Worm (Caenorhabditis elegans): ENCODE data around the gene clec-265.
A peak's percentile ranks its signal among the peaks of the same experiment; 100 is the strongest.

Gene clec-265

ce11 chrX:3040021-3040420, 8.4 kb downstream of the clec-265 start:
- TF ChIP-seq nhr-77 (tag; optimal IDR thresholded peaks at IDR 0.05) (no peak), elt-2 (tag; optimal IDR thresholded peaks at IDR 0.05) (no peak), elt-1 (tag; optimal IDR thresholded peaks at IDR 0.05) (no peak), aly-2 (tag; optimal IDR thresholded peaks at IDR 0.05) (no peak)

ce11 chrX:3040609-3041008, 9.0 kb downstream of the clec-265 start:
- TF ChIP-seq nhr-23 (tag; optimal IDR thresholded peaks at IDR 0.05) (no peak), daf-12 (tag; optimal IDR thresholded peaks at IDR 0.05) (no peak), nhr-237 (tag; optimal IDR thresholded peaks at IDR 0.05) (no peak), aly-2 (tag; optimal IDR thresholded peaks at IDR 0.05) (no peak), nfya-1 (tag; optimal IDR thresholded peaks at IDR 0.05; ENCODE audit: insufficient read depth) (peak; percentile 6), R02D3.7 (tag; optimal IDR thresholded peaks at IDR 0.05) (no peak), lin-39 (tag; optimal IDR thresholded peaks at IDR 0.05) (peak; percentile 64)

DNA sequence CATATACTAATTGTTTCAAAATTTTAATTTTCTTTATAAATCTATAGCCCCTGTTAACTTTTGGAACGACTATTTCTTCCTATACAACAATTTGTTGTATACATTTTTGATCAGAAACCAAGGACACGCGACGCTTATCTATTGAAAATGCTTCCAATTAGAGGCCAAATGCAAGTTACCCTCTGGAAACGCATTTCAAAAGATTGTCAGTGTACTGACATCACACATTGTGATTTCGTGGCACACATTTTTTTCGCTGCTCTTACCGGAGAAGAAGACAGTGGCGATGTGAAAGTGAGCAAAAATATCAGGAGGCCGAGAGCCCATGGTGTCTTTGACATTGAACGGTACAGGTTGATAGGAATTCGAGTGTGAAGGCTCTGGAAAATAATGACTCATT, 13.9 kb downstream of the clec-265 start, which contains the start of gene cnnm-3:
cnnm-3 (minus strand) TSS at position 382 of the 400 bp plus-strand sequence.
- TF ChIP-seq hmg-11 (tag; optimal IDR thresholded peaks at IDR 0.05) (no peak), nhr-28 (tag; optimal IDR thresholded peaks at IDR 0.05) (no peak), jun-1 (tag; optimal IDR thresholded peaks at IDR 0.05) (no peak), nhr-77 (tag; optimal IDR thresholded peaks at IDR 0.05) (no peak)

DNA sequence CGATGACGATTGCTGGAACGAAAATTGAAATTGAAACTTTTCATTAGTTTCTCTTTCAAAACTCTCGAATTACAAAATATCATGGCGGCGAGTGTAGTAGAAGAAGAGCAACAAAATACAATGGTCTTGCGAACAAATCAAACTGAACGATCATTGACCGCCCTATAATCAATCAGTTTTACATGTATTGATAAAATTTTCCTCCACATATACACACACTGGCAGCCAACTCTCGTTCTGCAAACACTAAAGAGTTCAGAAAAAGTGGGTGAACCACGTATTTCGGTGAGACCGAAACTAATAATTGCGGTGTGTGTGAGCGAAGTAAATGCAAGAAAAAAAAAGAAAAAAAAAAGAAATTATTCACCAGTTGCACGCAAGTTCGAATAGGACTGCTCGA, 15.6 kb downstream of the clec-265 start:
- TF ChIP-seq R02D3.7 (tag; optimal IDR thresholded peaks at IDR 0.05), result no peak
- no peak for TF ChIP-seq hmg-11 (tag; optimal IDR thresholded peaks at IDR 0.05)
- TF ChIP-seq lin-39 (tag; optimal IDR thresholded peaks at IDR 0.05), result no peak
- TF ChIP-seq nhr-12 (tag; optimal IDR thresholded peaks at IDR 0.05), result no peak
- TF ChIP-seq ceh-28 (tag; optimal IDR thresholded peaks at IDR 0.05), result no peak
- TF ChIP-seq egl-27 (tag; optimal IDR thresholded peaks at IDR 0.05), result no peak
- TF ChIP-seq elt-2 (tag; optimal IDR thresholded peaks at IDR 0.05), result peak; percentile 36
- TF ChIP-seq pqm-1 (tag; optimal IDR thresholded peaks at IDR 0.05), result peak; percentile 34

- TF ChIP-seq elt-1 (tag; optimal IDR thresholded peaks at IDR 0.05) (peak; percentile 3), fos-1 (tag; optimal IDR thresholded peaks at IDR 0.05) (no peak)
Observed at ce11 chrX:3048696-3049095, 17.1 kb downstream of the clec-265 start.

DNA sequence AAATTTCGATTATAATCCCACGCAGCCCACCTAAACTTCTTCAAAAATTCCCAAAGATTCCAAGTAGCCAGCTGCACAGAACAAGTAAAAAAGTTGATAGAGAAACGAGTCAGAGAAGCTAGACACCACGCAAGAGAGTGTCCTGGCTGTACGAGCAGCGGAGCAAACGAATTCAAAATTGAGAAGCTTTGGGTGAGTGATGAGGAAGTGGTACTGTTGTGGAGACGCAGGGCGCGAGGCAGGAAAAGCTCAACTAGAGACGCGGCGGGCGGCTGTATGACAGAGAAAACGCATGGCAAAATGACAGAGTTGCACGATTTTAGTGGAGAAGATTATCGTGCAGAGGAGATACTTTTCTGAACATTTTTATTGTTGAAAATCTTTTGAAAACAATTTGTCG, 17.6 kb downstream of the clec-265 start:
- no peak for TF ChIP-seq daf-12 (tag; optimal IDR thresholded peaks at IDR 0.05)
- no peak for TF ChIP-seq ztf-4 (tag; optimal IDR thresholded peaks at IDR 0.05)
- no peak for TF ChIP-seq nhr-23 (tag; optimal IDR thresholded peaks at IDR 0.05)
- peak; percentile 19 for TF ChIP-seq mdl-1 (tag; optimal IDR thresholded peaks at IDR 0.05)
- TF ChIP-seq sea-2 (GFP tag; optimal IDR thresholded peaks at IDR 0.05), result no peak
- TF ChIP-seq skn-1 (tag; optimal IDR thresholded peaks at IDR 0.05), result no peak
- TF ChIP-seq egl-27 (tag; optimal IDR thresholded peaks at IDR 0.05), result no peak
- no peak for TF ChIP-seq elt-3 (tag; optimal IDR thresholded peaks at IDR 0.05)
- TF ChIP-seq ztf-11 (tag; optimal IDR thresholded peaks at IDR 0.05), result no peak
- no peak for TF ChIP-seq fkh-2 (tag; optimal IDR thresholded peaks at IDR 0.05)
- peak; percentile 34 for TF ChIP-seq hmg-11 (tag; optimal IDR thresholded peaks at IDR 0.05)
- no peak for TF ChIP-seq nhr-25 (tag; optimal IDR thresholded peaks at IDR 0.05)
- no peak for TF ChIP-seq unc-39 (tag; optimal IDR thresholded peaks at IDR 0.05)
- TF ChIP-seq nfya-1 (tag; optimal IDR thresholded peaks at IDR 0.05; ENCODE audit: insufficient read depth), result peak; percentile 75
- no peak for TF ChIP-seq lsy-12 (tag; optimal IDR thresholded peaks at IDR 0.05)
- TF ChIP-seq lin-39 (tag; optimal IDR thresholded peaks at IDR 0.05), result peak; percentile 71
- TF ChIP-seq zag-1 (tag; optimal IDR thresholded peaks at IDR 0.05), result peak; percentile 18
- no peak for TF ChIP-seq ama-1 (optimal IDR thresholded peaks at IDR 0.05)
- no peak for TF ChIP-seq tbx-2 (tag; optimal IDR thresholded peaks at IDR 0.05)
- TF ChIP-seq pha-4 (tag; optimal IDR thresholded peaks at IDR 0.05), result peak; percentile 16
- no peak for TF ChIP-seq jun-1 (tag; optimal IDR thresholded peaks at IDR 0.05)
- TF ChIP-seq R02D3.7 (tag; optimal IDR thresholded peaks at IDR 0.05), result no peak
- no peak for TF ChIP-seq ceh-9 (tag; optimal IDR thresholded peaks at IDR 0.05)
- no peak for TF ChIP-seq ZK546.5 (tag; optimal IDR thresholded peaks at IDR 0.05)
- TF ChIP-seq fos-1 (tag; optimal IDR thresholded peaks at IDR 0.05), result no peak
- TF ChIP-seq nhr-76 (tag; optimal IDR thresholded peaks at IDR 0.05), result no peak
- no peak for TF ChIP-seq nhr-11 (tag; optimal IDR thresholded peaks at IDR 0.05)
- no peak for TF ChIP-seq nhr-28 (tag; optimal IDR thresholded peaks at IDR 0.05)
- no peak for TF ChIP-seq lin-15B (tag; optimal IDR thresholded peaks at IDR 0.05)
- no peak for TF ChIP-seq nhr-12 (tag; optimal IDR thresholded peaks at IDR 0.05)
- no peak for TF ChIP-seq eor-1 (tag; optimal IDR thresholded peaks at IDR 0.05)
- no peak for TF ChIP-seq nhr-237 (tag; optimal IDR thresholded peaks at IDR 0.05)
- TF ChIP-seq elt-1 (tag; optimal IDR thresholded peaks at IDR 0.05), result no peak
- no peak for TF ChIP-seq nhr-43 (tag; optimal IDR thresholded peaks at IDR 0.05; ENCODE audit: poor library complexity, severe bottlenecking)
- TF ChIP-seq nhr-77 (tag; optimal IDR thresholded peaks at IDR 0.05), result no peak
- peak; percentile 24 for TF ChIP-seq unc-62 (GFP tag; optimal IDR thresholded peaks at IDR 0.05)
- TF ChIP-seq ceh-28 (tag; optimal IDR thresholded peaks at IDR 0.05), result no peak
- TF ChIP-seq pqm-1 (tag; optimal IDR thresholded peaks at IDR 0.05), result peak; percentile 44
- no peak for TF ChIP-seq mml-1 (tag; optimal IDR thresholded peaks at IDR 0.05)
- TF ChIP-seq aly-2 (tag; optimal IDR thresholded peaks at IDR 0.05), result no peak

Data from whole organism, L3 larva.